Worm (Caenorhabditis elegans) whole organism, mixed stage, embryonic: Measurements from ENCODE around the gene T22C8.4.
A peak's percentile ranks its signal among the peaks of the same experiment; 100 is the strongest.

Source experiments
- bed-3 ChIP-seq: fragments of 200-800 bp; sonication (Bioruptor generic); optimal IDR thresholded peaks from 3 replicates; lab custom pipeline; 2018; ENCODE audit warnings: mild to moderate bottlenecking, missing genetic modification characterization, moderate library complexity, missing compliant biosample characterization
- blmp-1 ChIP-seq: fragments of 150-350 bp; optimal IDR thresholded peaks from 2 replicates; lab custom pipeline; 2014; ENCODE audit warnings: missing biosample characterization, missing genetic modification characterization
- ceh-43 ChIP-seq: fragments of 200-800 bp; sonication (Bioruptor generic); optimal IDR thresholded peaks from 2 replicates; lab custom pipeline; 2018; ENCODE audit warnings: mild to moderate bottlenecking, missing genetic modification characterization, moderate library complexity, missing compliant biosample characterization
- elt-1 ChIP-seq: sonication (generic microtip); optimal IDR thresholded peaks from 2 replicates; lab custom pipeline; 2017; ENCODE audit warnings: missing genetic modification characterization, mild to moderate bottlenecking, missing compliant biosample characterization, antibody characterized with exemption, moderate library complexity, borderline replicate concordance; ENCODE audit not compliant: insufficient read depth
- elt-3 ChIP-seq: fragments of 150-350 bp; optimal IDR thresholded peaks from 2 replicates; lab custom pipeline; 2014; ENCODE audit warnings: missing biosample characterization, missing genetic modification characterization
- flh-1 ChIP-seq: fragments of 200-800 bp; sonication (Bioruptor generic); optimal IDR thresholded peaks from 2 replicates; lab custom pipeline; 2018; ENCODE audit warnings: mild to moderate bottlenecking, missing genetic modification characterization, moderate library complexity, missing compliant biosample characterization
- hlh-1 ChIP-seq: fragments of 150-350 bp; optimal IDR thresholded peaks from 2 replicates; lab custom pipeline; 2014; ENCODE audit warnings: missing biosample characterization, missing genetic modification reagents, missing genetic modification characterization
- lsy-2 ChIP-seq: fragments of 150-350 bp; optimal IDR thresholded peaks from 2 replicates; lab custom pipeline; 2014; ENCODE audit warnings: missing biosample characterization, missing genetic modification characterization
- mab-5 ChIP-seq: fragments of 150-350 bp; optimal IDR thresholded peaks from 2 replicates; lab custom pipeline; 2014; ENCODE audit warnings: missing biosample characterization, missing genetic modification characterization
- mep-1 ChIP-seq: fragments of 150-350 bp; optimal IDR thresholded peaks from 2 replicates; lab custom pipeline; 2017; ENCODE audit warnings: missing biosample characterization, missing genetic modification reagents, missing genetic modification characterization, inconsistent platforms
- mls-2 ChIP-seq: sonication (generic microtip); optimal IDR thresholded peaks from 2 replicates; lab custom pipeline; 2016; ENCODE audit warnings: mild to moderate bottlenecking, missing genetic modification characterization, moderate library complexity, missing compliant biosample characterization
- nhr-2 ChIP-seq: fragments of 150-350 bp; optimal IDR thresholded peaks from 2 replicates; lab custom pipeline; 2014; ENCODE audit warnings: missing biosample characterization, missing genetic modification characterization
- nhr-28 ChIP-seq: fragments of 150-350 bp; optimal IDR thresholded peaks from 2 replicates; lab custom pipeline; 2014; ENCODE audit warnings: missing biosample characterization, missing genetic modification characterization

The T22C8.4 gene

ce11 chrII:8577509-8578099, 45.7 kb downstream of the T22C8.4 start, which contains the start of gene F54C9.9:
Gene F54C9.9, plus strand, starts transcription at chrII:8578049.
- TF ChIP-seq lsy-2 (tag; lab: Kevin White, UChicago) = peak; percentile 9
- no peak for TF ChIP-seq elt-1 (tag; lab: Kevin White, UChicago)

- TF ChIP-seq nhr-2 (tag; lab: Kevin White, UChicago) (no peak), mep-1 (tag; lab: Kevin White, UChicago) (no peak), elt-3 (tag; lab: Kevin White, UChicago) (no peak), mls-2 (tag; lab: Kevin White, UChicago) (no peak), hlh-1 (tag; lab: Kevin White, UChicago) (no peak), mab-5 (tag; lab: Kevin White, UChicago) (no peak), bed-3 (GFP tag; lab: Kevin White, UChicago) (no peak), ceh-43 (GFP tag; lab: Kevin White, UChicago) (no peak), nhr-28 (tag; lab: Kevin White, UChicago) (no peak), flh-1 (GFP tag; lab: Kevin White, UChicago) (no peak)
Measured at ce11 chrII:8575184-8575583, 48.1 kb downstream of the T22C8.4 start, which contains the start of gene puf-5. Gene puf-5, plus strand, starts transcription at chrII:8575541.

ce11 chrII:8573044-8573443, 50.3 kb downstream of the T22C8.4 start, which contains the start of gene F54C9.7:
Gene F54C9.7, plus strand, starts transcription at chrII:8573344.
- no peak for TF ChIP-seq blmp-1
